Fruit fly (Drosophila melanogaster): ENCODE data around the gene Hk.
A peak's percentile ranks its signal among the peaks of the same experiment; 100 is the strongest.

Hk gene

dm6 chrX:10250659-10251058, 12.6 kb downstream of the Hk start (continued):
- no peak for TF ChIP-seq Dref (GFP tag; IDR thresholded peaks at IDR 0.05)
- TF ChIP-seq CG12391 (tag; optimal IDR thresholded peaks at IDR 0.05) = no peak
- TF ChIP-seq CG10209 (GFP tag; optimal IDR thresholded peaks at IDR 0.05) = no peak
- no peak for TF ChIP-seq CG4617 (GFP tag; optimal IDR thresholded peaks at IDR 0.05; ENCODE audit: borderline replicate concordance)
- no peak for TF ChIP-seq jigr1 (GFP tag; IDR thresholded peaks at IDR 0.05)
- no peak for TF ChIP-seq hbn (GFP tag; IDR thresholded peaks at IDR 0.05; ENCODE audit: partially characterized antibody)
- no peak for TF ChIP-seq CG12299 (tag; optimal IDR thresholded peaks at IDR 0.05)
- TF ChIP-seq Aef1 (GFP tag; IDR thresholded peaks at IDR 0.05) = no peak
- TF ChIP-seq pfk (GFP tag; optimal IDR thresholded peaks at IDR 0.05) = no peak
- no peak for TF ChIP-seq CG8765 (GFP tag; IDR thresholded peaks at IDR 0.05)
- no peak for TF ChIP-seq Stat92E (GFP tag; optimal IDR thresholded peaks at IDR 0.05)
- no peak for TF ChIP-seq CG2875 (GFP tag; optimal IDR thresholded peaks at IDR 0.05)
- no peak for TF ChIP-seq Hsf (GFP tag; optimal IDR thresholded peaks at IDR 0.05)
- no peak for TF ChIP-seq Awh (GFP tag; IDR thresholded peaks at IDR 0.05)
- TF ChIP-seq CG14965 (GFP tag; optimal IDR thresholded peaks at IDR 0.05; ENCODE audit: borderline replicate concordance) = no peak
- no peak for TF ChIP-seq trh (GFP tag; optimal IDR thresholded peaks at IDR 0.05)
- no peak for TF ChIP-seq Side (GFP tag; optimal IDR thresholded peaks at IDR 0.05)
- no peak for TF ChIP-seq esg (GFP tag; conservative IDR thresholded peaks at IDR 0.05)
- no peak for TF ChIP-seq Chrac-16 (GFP tag; optimal IDR thresholded peaks at IDR 0.05)
- TF ChIP-seq CG1603 (tag; optimal IDR thresholded peaks at IDR 0.05) = no peak
- TF ChIP-seq ATbp (GFP tag; optimal IDR thresholded peaks at IDR 0.05) = no peak
- no peak for TF ChIP-seq CG8089 (GFP tag; optimal IDR thresholded peaks at IDR 0.05)
- no peak for TF ChIP-seq CG8290 (GFP tag; optimal IDR thresholded peaks at IDR 0.05)
- no peak for TF ChIP-seq CG8290 (tag; optimal IDR thresholded peaks at IDR 0.05)
- no peak for TF ChIP-seq MTF-1 (GFP tag; optimal IDR thresholded peaks at IDR 0.05; ENCODE audit: borderline replicate concordance)
- no peak for TF ChIP-seq CG14441 (GFP tag; IDR thresholded peaks at IDR 0.05)
- TF ChIP-seq bcd (GFP tag; optimal IDR thresholded peaks at IDR 0.05) = peak; percentile 22
- TF ChIP-seq CG12071 (GFP tag; optimal IDR thresholded peaks at IDR 0.05) = no peak
- no peak for TF ChIP-seq CG14710 (tag; optimal IDR thresholded peaks at IDR 0.05)
- no peak for TF ChIP-seq sisA (GFP tag; IDR thresholded peaks at IDR 0.05)
- no peak for TF ChIP-seq Pdp1 (GFP tag; optimal IDR thresholded peaks at IDR 0.05)
- TF ChIP-seq CG1233 (GFP tag; optimal IDR thresholded peaks at IDR 0.05) = no peak
- TF ChIP-seq Tbp (GFP tag; optimal IDR thresholded peaks at IDR 0.05) = no peak
- TF ChIP-seq crp (GFP tag; optimal IDR thresholded peaks at IDR 0.05) = no peak
- no peak for TF ChIP-seq Mes4 (GFP tag; optimal IDR thresholded peaks at IDR 0.05)
- no peak for TF ChIP-seq HLHmδ (GFP tag; optimal IDR thresholded peaks at IDR 0.05)
- TF ChIP-seq CG11247 (GFP tag; IDR thresholded peaks at IDR 0.05) = no peak
- TF ChIP-seq CG3726 (GFP tag; IDR thresholded peaks at IDR 0.05) = no peak
- TF ChIP-seq Trl (optimal IDR thresholded peaks at IDR 0.05) = no peak
- no peak for TF ChIP-seq Trl (GFP tag; optimal IDR thresholded peaks at IDR 0.05)
- peak; percentile 8; the same call in 1 of the 2 replicates for TF ChIP-seq Ptx1 (GFP tag; IDR thresholded peaks at IDR 0.05)
- no peak for TF ChIP-seq CG2889 (GFP tag; IDR thresholded peaks at IDR 0.05)
- TF ChIP-seq Atf3 (GFP tag; optimal IDR thresholded peaks at IDR 0.05) = no peak
- peak; percentile 61 for TF ChIP-seq Med (GFP tag)
- TF ChIP-seq ac (GFP tag; optimal IDR thresholded peaks at IDR 0.05) = no peak
- no peak for TF ChIP-seq CG1647 (GFP tag; optimal IDR thresholded peaks at IDR 0.05)
- TF ChIP-seq CG12942 (GFP tag; optimal IDR thresholded peaks at IDR 0.05) = no peak
- TF ChIP-seq Meics (GFP tag; optimal IDR thresholded peaks at IDR 0.05) = peak; percentile 60
- no peak for TF ChIP-seq CG18011 (GFP tag; optimal IDR thresholded peaks at IDR 0.05)
- TF ChIP-seq lilli (GFP tag; optimal IDR thresholded peaks at IDR 0.05) = peak; percentile 37
- TF ChIP-seq gem (tag; optimal IDR thresholded peaks at IDR 0.05) = peak; percentile 45
- no peak for TF ChIP-seq CG10274 (GFP tag; optimal IDR thresholded peaks at IDR 0.05)

Measured in whole organism, embryonic.